Worm (Caenorhabditis elegans) whole organism, early embryonic: Measurements from ENCODE around the gene apx-1.

ENCODE experiments used
- B0310.2 ChIP-seq: sonication (generic microtip); optimal IDR thresholded peaks from 2 replicates; lab custom pipeline; 2016; ENCODE audit warnings: mild to moderate bottlenecking, missing genetic modification characterization, missing compliant biosample characterization
- aly-1 ChIP-seq: sonication (generic microtip); optimal IDR thresholded peaks from 2 replicates; lab custom pipeline; 2016; ENCODE audit warnings: missing genetic modification characterization, missing compliant biosample characterization
- ama-1 ChIP-seq: fragments of 150-350 bp; optimal IDR thresholded peaks from 2 replicates; lab custom pipeline; 2014
- ceh-13 ChIP-seq: fragments of 200-800 bp; sonication (Bioruptor generic); optimal IDR thresholded peaks from 2 replicates; lab custom pipeline; 2018; ENCODE audit warnings: mild to moderate bottlenecking, missing genetic modification characterization, missing compliant biosample characterization
- flt-1 ChIP-seq: fragments of 200-800 bp; sonication (Bioruptor generic); IDR thresholded peaks from 2 replicates; pipeline ENCODE4 v1.3.6; 2022; ENCODE audit warnings: missing genetic modification characterization, missing compliant biosample characterization
- hnd-1 ChIP-seq: sonication (generic microtip); optimal IDR thresholded peaks from 2 replicates; lab custom pipeline; 2016; ENCODE audit warnings: missing genetic modification characterization, missing compliant biosample characterization
- pes-1 ChIP-seq: fragments of 200-800 bp; sonication (Bioruptor generic); IDR thresholded peaks from 2 replicates; pipeline ENCODE4 v1.3.6; 2022; ENCODE audit warnings: missing genetic modification reagents, missing genetic modification characterization, missing compliant biosample characterization
- scrt-1 ChIP-seq: fragments of 200-800 bp; sonication (Bioruptor generic); IDR thresholded peaks from 2 replicates; pipeline ENCODE4 v1.3.6; 2022; ENCODE audit warnings: missing genetic modification characterization, missing compliant biosample characterization
- tbx-11 ChIP-seq: fragments of 200-800 bp; sonication (Bioruptor generic); IDR thresholded peaks from 2 replicates; pipeline ENCODE4 v1.3.6; 2022; ENCODE audit warnings: missing genetic modification characterization, missing compliant biosample characterization
- tbx-37 ChIP-seq: fragments of 200-800 bp; sonication (Bioruptor generic); conservative IDR thresholded peaks from 2 replicates; pipeline ENCODE4 v1.3.6; 2022; ENCODE audit warnings: missing genetic modification reagents, missing genetic modification characterization, missing compliant biosample characterization
- tra-4 ChIP-seq: sonication (generic microtip); optimal IDR thresholded peaks from 2 replicates; lab custom pipeline; 2017; ENCODE audit warnings: missing genetic modification characterization, missing compliant biosample characterization

DNA sequence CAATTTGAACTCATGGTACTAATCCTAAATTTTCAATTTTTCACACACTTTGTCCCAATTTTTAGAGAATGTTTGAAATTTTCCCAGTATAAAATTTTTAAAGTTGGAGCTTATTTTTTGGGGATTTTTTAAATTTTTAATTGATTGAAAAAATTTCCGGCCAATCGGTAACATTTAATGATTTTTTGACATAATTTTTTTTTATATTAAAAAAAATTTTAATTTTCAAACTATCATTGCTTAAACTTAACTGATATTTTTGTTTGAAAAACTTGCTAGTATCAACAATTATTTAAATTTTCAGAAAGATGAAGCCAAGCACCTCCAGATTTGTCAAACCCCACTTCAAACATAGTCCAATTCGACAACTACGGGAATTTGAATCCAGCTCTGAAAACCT is 47.3 kb downstream of the apx-1 start, which contains the start of gene T28A11.22:
- TF ChIP-seq flt-1, result no peak
- TF ChIP-seq pes-1, result no peak
- TF ChIP-seq ama-1 (lab: Kevin White, UChicago), result no peak
- TF ChIP-seq tra-4 (tag; lab: Kevin White, UChicago), result no peak
- TF ChIP-seq aly-1 (tag; lab: Kevin White, UChicago), result no peak
- TF ChIP-seq scrt-1 (GFP tag; lab: Robert Waterston, UW), result no peak
- TF ChIP-seq hnd-1, result no peak
- TF ChIP-seq tbx-37 (GFP tag; lab: Robert Waterston, UW), result no peak
- TF ChIP-seq ceh-13 (GFP tag; lab: Kevin White, UChicago), result no peak
- no peak for TF ChIP-seq tbx-11
- TF ChIP-seq B0310.2, result no peak
